Worm (Caenorhabditis elegans) whole organism, L4/young adult: ENCODE data around the gene F10G7.12.

Experiments used
- dao-5 ChIP-seq: sonication (generic microtip); optimal IDR thresholded peaks from 2 replicates; lab custom pipeline; 2016; ENCODE audit warnings: missing genotype, missing genetic modification characterization, moderate library complexity, missing compliant biosample characterization
- him-1 ChIP-seq: sonication (generic microtip); optimal IDR thresholded peaks from 2 replicates; lab custom pipeline; 2016; ENCODE audit warnings: missing genotype, missing genetic modification reagents, missing genetic modification characterization, missing compliant biosample characterization

ce11 chrII:4657370-4657769, 32.2 kb upstream of the F10G7.12 start:
- TF ChIP-seq him-1 (no peak), dao-5 (tag; lab: Kevin White, UChicago) (no peak)
